Fruit fly (Drosophila melanogaster) whole organism, prepupa: ENCODE measurements around the gene Bulli.

Source experiments
- Blimp-1 ChIP-seq: fragments of 200-800 bp; sonication (Bioruptor generic); optimal IDR thresholded peaks from 3 replicates; lab custom pipeline; 2017; ENCODE audit warnings: missing biosample characterization, missing genetic modification characterization, mild to moderate bottlenecking, moderate library complexity, missing genetic modification reagents
- CG11294 ChIP-seq: fragments of 200-800 bp; sonication (Bioruptor generic); IDR thresholded peaks from 2 replicates; pipeline ENCODE4 v1.3.6; 2022; ENCODE audit warnings: missing biosample characterization, missing genetic modification characterization
- CG11762 ChIP-seq: fragments of 200-800 bp; sonication (Bioruptor generic); optimal IDR thresholded peaks from 3 replicates; lab custom pipeline; 2016; ENCODE audit warnings: missing biosample characterization, missing genetic modification characterization; ENCODE audit not compliant: insufficient read depth
- CG6854 ChIP-seq: fragments of 200-800 bp; sonication (Bioruptor generic); optimal IDR thresholded peaks from 2 replicates; lab custom pipeline; 2017; ENCODE audit warnings: missing biosample characterization, mild to moderate bottlenecking, missing genetic modification characterization
- Ets96B ChIP-seq: fragments of 200-800 bp; optimal IDR thresholded peaks from 2 replicates; lab custom pipeline; 2019; ENCODE audit warnings: missing biosample characterization, mild to moderate bottlenecking, missing genetic modification characterization, moderate library complexity
- eg ChIP-seq: fragments of 200-800 bp; sonication (Bioruptor generic); IDR thresholded peaks from 3 replicates; pipeline ENCODE4 v1.3.6; 2022; ENCODE audit warnings: missing biosample characterization, missing genetic modification characterization
- net ChIP-seq: fragments of 200-800 bp; sonication (Bioruptor generic); optimal IDR thresholded peaks from 3 replicates; lab custom pipeline; 2016; ENCODE audit warnings: missing biosample characterization, missing genetic modification characterization

dm6 chr3L:6469508-6469907 is 19.0 kb upstream of the Bulli start:
- no peak for TF ChIP-seq CG11762
- no peak for TF ChIP-seq Ets96B (tag; lab: Kevin White, UChicago)
- no peak for TF ChIP-seq net (GFP tag; lab: Kevin White, UChicago)
- no peak for TF ChIP-seq Blimp-1 (GFP tag; lab: Kevin White, UChicago)
- TF ChIP-seq CG11294 (GFP tag; lab: Robert Waterston, UW), result no peak
- TF ChIP-seq CG6854 (GFP tag; lab: Kevin White, UChicago), result no peak
- TF ChIP-seq eg (GFP tag; lab: Robert Waterston, UW), result no peak
